Worm (Caenorhabditis elegans) whole organism, L2 larva: ENCODE measurements around the gene msp-33.
"Not testable (repeated sequence)": the region's sequence is repeated elsewhere in the genome, so short reads cannot be mapped to it uniquely, and the experiment has no call there.

Experiments used
- C34F6.9 ChIP-seq: fragments of 150-350 bp; optimal IDR thresholded peaks from 2 replicates; lab custom pipeline; 2014; ENCODE audit warnings: missing biosample characterization, missing genetic modification characterization
- F13H6.1 ChIP-seq: sonication (generic microtip); optimal IDR thresholded peaks from 2 replicates; lab custom pipeline; 2016; ENCODE audit warnings: missing genetic modification characterization, missing compliant biosample characterization
- Y55F3AM.14 ChIP-seq: fragments of 200-800 bp; sonication (Bioruptor generic); optimal IDR thresholded peaks from 2 replicates; lab custom pipeline; 2018; ENCODE audit warnings: mild to moderate bottlenecking, missing genetic modification characterization, missing compliant biosample characterization
- ZK546.5 ChIP-seq: sonication (generic microtip); optimal IDR thresholded peaks from 2 replicates; lab custom pipeline; 2017; ENCODE audit warnings: missing biosample characterization, missing genetic modification characterization
- alr-1 ChIP-seq: fragments of 150-350 bp; optimal IDR thresholded peaks from 2 replicates; lab custom pipeline; 2014; ENCODE audit warnings: missing biosample characterization, missing genetic modification characterization
- aly-2 ChIP-seq: fragments of 150-350 bp; optimal IDR thresholded peaks from 2 replicates; lab custom pipeline; 2014; ENCODE audit warnings: missing biosample characterization, missing genetic modification characterization
- ama-1 ChIP-seq: fragments of 150-350 bp; optimal IDR thresholded peaks from 2 replicates; lab custom pipeline; 2018; ENCODE audit warnings: inconsistent platforms
- blmp-1 ChIP-seq: sonication (generic microtip); optimal IDR thresholded peaks from 2 replicates; lab custom pipeline; 2017; ENCODE audit warnings: missing genetic modification characterization, mild to moderate bottlenecking, missing compliant biosample characterization, antibody characterized with exemption, moderate library complexity; ENCODE audit not compliant: insufficient read depth
- ceh-16 ChIP-seq: fragments of 150-350 bp; optimal IDR thresholded peaks from 2 replicates; lab custom pipeline; 2014; ENCODE audit warnings: missing biosample characterization, missing genetic modification characterization
- crh-2 ChIP-seq: sonication (generic microtip); optimal IDR thresholded peaks from 2 replicates; lab custom pipeline; 2017; ENCODE audit warnings: missing biosample characterization, missing genetic modification characterization
- dmd-4 ChIP-seq: sonication (generic microtip); optimal IDR thresholded peaks from 2 replicates; lab custom pipeline; 2017; ENCODE audit warnings: missing biosample characterization, missing genetic modification characterization
- elt-1 ChIP-seq: fragments of 150-350 bp; optimal IDR thresholded peaks from 2 replicates; lab custom pipeline; 2014; ENCODE audit warnings: missing biosample characterization, missing genetic modification characterization
- elt-3 ChIP-seq: sonication (generic microtip); optimal IDR thresholded peaks from 2 replicates; lab custom pipeline; 2017; ENCODE audit warnings: missing biosample characterization, missing genetic modification characterization
- fos-1 ChIP-seq: fragments of 150-350 bp; optimal IDR thresholded peaks from 2 replicates; lab custom pipeline; 2014; ENCODE audit warnings: missing biosample characterization, missing genetic modification characterization
- gmeb-1 ChIP-seq: fragments of 150-350 bp; optimal IDR thresholded peaks from 2 replicates; lab custom pipeline; 2014; ENCODE audit warnings: missing biosample characterization, missing genetic modification characterization
- lin-11 ChIP-seq: fragments of 150-350 bp; sonication (generic microtip); optimal IDR thresholded peaks from 2 replicates; lab custom pipeline; 2014; ENCODE audit warnings: missing biosample characterization, missing genetic modification characterization, inconsistent platforms, mixed read lengths
- lin-13 ChIP-seq: fragments of 150-350 bp; optimal IDR thresholded peaks from 2 replicates; lab custom pipeline; 2014; ENCODE audit warnings: missing biosample characterization, missing genetic modification reagents, missing genetic modification characterization
- lin-39 ChIP-seq: fragments of 150-350 bp; optimal IDR thresholded peaks from 2 replicates; lab custom pipeline; 2014; ENCODE audit warnings: missing biosample characterization, missing genetic modification reagents, missing genetic modification characterization
- lsy-2 ChIP-seq, 2 experiments: fragments of 150-350 bp in 1 of 2; sonication (generic microtip) in 1 of 2; optimal IDR thresholded peaks; 2 replicates each; lab custom pipeline; 2014 to 2017; ENCODE audit warnings: missing biosample characterization in 2 of 2, missing genetic modification characterization in 2 of 2
- mab-5 ChIP-seq: fragments of 150-350 bp; optimal IDR thresholded peaks from 2 replicates; lab custom pipeline; 2014; ENCODE audit warnings: missing biosample characterization, missing genetic modification characterization
- mbf-1 ChIP-seq: sonication (generic microtip); optimal IDR thresholded peaks from 2 replicates; lab custom pipeline; 2017; ENCODE audit warnings: missing biosample characterization, missing genetic modification characterization
- mdl-1 ChIP-seq, 2 experiments: fragments of 150-350 bp in 1 of 2; sonication (generic microtip) in 1 of 2; optimal IDR thresholded peaks; 2 replicates each; lab custom pipeline; 2017; ENCODE audit warnings: missing biosample characterization in 2 of 2, missing genetic modification characterization in 2 of 2
- nhr-21 ChIP-seq: fragments of 150-350 bp; optimal IDR thresholded peaks from 2 replicates; lab custom pipeline; 2014; ENCODE audit warnings: missing biosample characterization, missing genetic modification characterization
- nhr-23 ChIP-seq: fragments of 150-350 bp; optimal IDR thresholded peaks from 2 replicates; lab custom pipeline; 2014; ENCODE audit warnings: missing biosample characterization, missing genetic modification reagents, missing genetic modification characterization
- nhr-25 ChIP-seq: fragments of 150-350 bp; sonication (generic microtip); optimal IDR thresholded peaks from 3 replicates; lab custom pipeline; 2014; ENCODE audit warnings: missing biosample characterization, missing genetic modification characterization
- nhr-77 ChIP-seq: fragments of 150-350 bp; optimal IDR thresholded peaks from 2 replicates; lab custom pipeline; 2014; ENCODE audit warnings: missing biosample characterization, missing genetic modification characterization
- peb-1 ChIP-seq: fragments of 150-350 bp; optimal IDR thresholded peaks from 2 replicates; lab custom pipeline; 2014; ENCODE audit warnings: missing biosample characterization, missing genetic modification characterization
- sem-4 ChIP-seq: fragments of 150-350 bp; optimal IDR thresholded peaks from 2 replicates; lab custom pipeline; 2014; ENCODE audit warnings: missing biosample characterization, missing genetic modification reagents, missing genetic modification characterization
- sma-3 ChIP-seq: sonication (generic microtip); optimal IDR thresholded peaks from 2 replicates; lab custom pipeline; 2016; ENCODE audit warnings: missing genetic modification reagents, missing genetic modification characterization, missing compliant biosample characterization
- sma-9 ChIP-seq, 2 experiments: fragments of 150-350 bp in 1 of 2; sonication (generic microtip) in 1 of 2; optimal IDR thresholded peaks; 2 replicates each; lab custom pipeline; 2014 to 2016; ENCODE audit warnings: missing genetic modification characterization in 2 of 2, mild to moderate bottlenecking in 1 of 2, missing biosample characterization in 1 of 2, missing compliant biosample characterization in 1 of 2, missing genetic modification reagents in 1 of 2, moderate library complexity in 1 of 2
- unc-55 ChIP-seq: fragments of 150-350 bp; sonication (generic microtip); optimal IDR thresholded peaks from 3 replicates; lab custom pipeline; 2014; ENCODE audit warnings: missing biosample characterization, missing genetic modification reagents, missing genetic modification characterization
- unc-62 ChIP-seq: fragments of 150-350 bp; optimal IDR thresholded peaks from 2 replicates; lab custom pipeline; 2014; ENCODE audit warnings: missing biosample characterization, missing genetic modification reagents, missing genetic modification characterization
- zag-1 ChIP-seq: fragments of 150-350 bp; optimal IDR thresholded peaks from 2 replicates; lab custom pipeline; 2014; ENCODE audit warnings: missing biosample characterization, missing genetic modification characterization
- ztf-1 ChIP-seq: fragments of 200-800 bp; sonication (Bioruptor generic); conservative IDR thresholded peaks from 2 replicates; pipeline ENCODE4 v1.3.6; 2022; ENCODE audit warnings: missing genetic modification characterization, missing compliant biosample characterization
- ztf-11 ChIP-seq: sonication (generic microtip); optimal IDR thresholded peaks from 2 replicates; lab custom pipeline; 2017; ENCODE audit warnings: missing biosample characterization, missing genetic modification characterization
- ztf-4 ChIP-seq: fragments of 150-350 bp; optimal IDR thresholded peaks from 2 replicates; lab custom pipeline; 2014; ENCODE audit warnings: missing biosample characterization, missing genetic modification characterization

The msp-33 gene

DNA sequence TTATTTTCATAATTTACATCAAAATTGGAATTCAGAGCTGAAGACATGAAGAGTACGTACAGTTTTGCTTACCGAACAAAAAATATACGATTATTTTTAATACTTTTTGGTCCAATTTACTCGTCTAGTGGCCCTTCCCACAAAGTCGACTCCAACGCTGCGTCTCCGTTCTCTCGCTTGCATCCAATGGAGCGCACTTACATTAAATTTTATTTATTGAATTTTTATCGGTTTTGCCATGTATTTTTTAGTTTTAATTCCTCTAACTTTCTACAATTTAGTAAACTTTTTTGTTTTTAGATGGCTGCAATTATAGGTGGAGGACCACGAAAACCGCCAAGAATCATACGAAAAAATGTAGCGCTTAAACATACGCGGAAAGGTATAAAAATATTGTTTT lies 43.0 kb upstream of the msp-33 start, which contains the start of gene ZK546.5:
Gene ZK546.5 (plus strand): TSS at position 301 of the 400 bp plus-strand sequence.
- peak; percentile 34 for TF ChIP-seq C34F6.9 (tag; lab: Kevin White, UChicago)
- TF ChIP-seq unc-55 (GFP tag; lab: Kevin White, UChicago), result peak; percentile 18
- no peak for TF ChIP-seq sma-3

DNA sequence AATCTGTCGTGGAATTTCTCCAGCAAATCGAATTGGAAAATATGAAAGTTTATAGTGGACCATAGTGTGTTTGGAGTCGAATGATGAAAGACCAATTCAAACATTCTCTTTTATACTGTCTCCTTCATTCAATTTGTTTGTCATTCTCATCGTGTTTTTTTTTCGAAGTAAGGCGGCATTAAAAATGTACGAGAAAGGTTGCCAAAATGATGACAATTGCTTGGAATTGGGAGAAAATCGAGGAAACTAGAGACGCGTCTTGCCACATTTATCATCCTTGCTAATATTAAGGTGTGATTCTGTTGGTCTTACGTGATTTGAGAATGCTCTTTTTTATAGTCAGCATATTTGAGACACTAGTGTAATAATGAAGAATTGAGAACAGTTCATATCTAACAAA lies 42.5 kb upstream of the msp-33 start, which contains the start of gene gst-30:
Gene gst-30 (minus strand): TSS at position 101 of the 400 bp plus-strand sequence.
- no peak for TF ChIP-seq fos-1 (tag; lab: Kevin White, UChicago)
- TF ChIP-seq ztf-11, result no peak
- no peak for TF ChIP-seq gmeb-1
- TF ChIP-seq aly-2, result no peak
- no peak for TF ChIP-seq ZK546.5 (tag; lab: Kevin White, UChicago)
- TF ChIP-seq lin-11 (tag; lab: Kevin White, UChicago), result no peak
- no peak for TF ChIP-seq sem-4 (tag; lab: Kevin White, UChicago)
- no peak for TF ChIP-seq nhr-23 (tag; lab: Kevin White, UChicago)
- no peak for TF ChIP-seq ama-1
- no peak for TF ChIP-seq lsy-2 (tag; optimal IDR thresholded peaks at IDR 0.05; lab: Kevin White, UChicago)
- TF ChIP-seq peb-1 (tag; lab: Kevin White, UChicago), result no peak
- TF ChIP-seq, all 48 proteins: peak for 0

DNA sequence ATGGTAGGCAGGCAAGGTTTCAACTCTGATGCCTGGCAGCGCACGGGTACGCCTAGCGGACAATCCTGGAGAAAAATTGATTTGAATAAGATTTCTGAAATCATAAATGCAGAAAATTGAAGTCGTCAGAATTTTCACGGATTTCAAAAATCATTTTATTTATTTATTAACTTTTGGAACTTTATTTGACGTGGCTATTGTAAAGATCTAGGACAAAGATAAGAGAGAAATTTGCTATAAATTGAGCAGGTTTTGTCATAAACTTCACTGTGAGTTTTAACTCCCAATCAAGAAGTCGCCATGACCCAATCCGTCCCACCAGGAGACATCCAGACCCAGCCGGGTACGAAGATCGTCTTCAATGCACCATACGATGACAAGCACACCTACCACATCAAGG lies 40.2 kb upstream of the msp-33 start, which contains the start of gene msp-152:
Gene msp-152 (plus strand): TSS at position 301 of the 400 bp plus-strand sequence.
- TF ChIP-seq nhr-77; elt-3 (tag; lab: Kevin White, UChicago); alr-1 (tag; lab: Kevin White, UChicago): not testable (repeated sequence)

DNA sequence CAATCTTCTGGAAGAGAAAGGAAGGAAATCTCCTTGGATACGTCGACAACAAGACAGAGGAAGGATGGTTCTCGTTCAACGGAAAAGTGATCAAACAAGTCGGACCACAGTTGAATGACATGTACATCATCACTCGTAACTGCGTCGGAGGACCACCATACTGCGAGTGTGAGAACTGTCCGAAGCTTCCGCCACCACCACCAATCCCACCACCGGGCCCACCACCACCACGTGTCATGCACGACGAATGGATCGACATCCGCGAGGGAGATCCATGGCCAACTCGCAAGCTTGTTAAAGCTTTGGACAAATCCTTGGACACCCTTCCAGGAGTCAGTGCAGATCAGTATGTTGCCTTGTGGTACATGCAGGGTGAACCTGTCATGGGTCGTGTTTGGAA lies 38.8 kb upstream of the msp-33 start:
- no peak for TF ChIP-seq lin-13 (GFP tag; lab: Kevin White, UChicago)
- TF ChIP-seq elt-1 (tag; lab: Kevin White, UChicago), result no peak
- no peak for TF ChIP-seq sma-3
- no peak for TF ChIP-seq nhr-25 (tag; lab: Kevin White, UChicago)
- TF ChIP-seq mbf-1, result no peak
- no peak for TF ChIP-seq zag-1 (tag; lab: Kevin White, UChicago)
- no peak for TF ChIP-seq sma-9 (GFP tag; optimal IDR thresholded peaks at IDR 0.05; lab: Kevin White, UChicago)
- no peak for TF ChIP-seq sma-9 (tag; optimal IDR thresholded peaks at IDR 0.05; lab: Kevin White, UChicago)
- no peak for TF ChIP-seq crh-2 (tag; lab: Kevin White, UChicago)
- no peak for TF ChIP-seq Y55F3AM.14 (GFP tag; lab: Kevin White, UChicago)
- no peak for TF ChIP-seq nhr-77
- TF ChIP-seq dmd-4 (tag; lab: Kevin White, UChicago), result no peak
- no peak for TF ChIP-seq blmp-1 (tag; lab: Kevin White, UChicago)
- TF ChIP-seq unc-62 (GFP tag; lab: Kevin White, UChicago), result no peak
- no peak for TF ChIP-seq elt-3 (tag; lab: Kevin White, UChicago)
- no peak for TF ChIP-seq ztf-4 (tag; lab: Kevin White, UChicago)

DNA sequence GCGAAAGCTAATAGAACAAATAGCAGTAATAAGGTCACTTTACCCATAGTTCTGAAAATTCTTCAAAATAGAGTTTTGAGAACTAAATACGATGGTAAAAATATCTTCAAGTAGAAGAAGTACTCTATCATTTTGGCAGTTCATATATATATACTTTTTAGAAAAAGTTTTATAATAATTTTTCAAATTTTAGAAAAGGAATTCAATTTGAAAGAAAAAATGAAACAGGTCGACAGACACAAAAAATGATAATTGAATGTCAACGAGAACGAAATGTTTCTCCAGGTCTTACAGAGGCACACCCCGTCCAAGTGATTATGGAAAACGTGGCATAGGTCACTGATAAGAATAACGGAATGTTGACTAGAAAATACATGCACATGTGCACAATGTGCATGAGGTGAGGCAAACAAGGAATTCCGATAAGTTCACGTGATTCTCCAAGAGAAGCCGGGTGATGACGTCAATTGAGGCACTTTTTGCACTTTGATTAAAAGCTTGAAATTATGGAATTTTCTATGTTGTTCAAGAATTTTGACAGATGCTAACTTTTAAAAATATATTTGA lies 32.8 kb upstream of the msp-33 start, which contains the start of gene aagr-2:
Gene aagr-2 (minus strand): TSS at position 51 of the 567 bp plus-strand sequence.
- TF ChIP-seq lin-39 (tag; lab: Kevin White, UChicago) (no peak), crh-2 (tag; lab: Kevin White, UChicago) (peak; percentile 95), ZK546.5 (tag; lab: Kevin White, UChicago) (no peak), ceh-16 (tag; lab: Kevin White, UChicago) (no peak), fos-1 (tag; lab: Kevin White, UChicago) (peak; percentile 93), sma-3 (peak; percentile 10), nhr-21 (no peak), F13H6.1 (tag; lab: Kevin White, UChicago) (peak; percentile 62), Y55F3AM.14 (GFP tag; lab: Kevin White, UChicago) (no peak), mab-5 (no peak), ztf-1 (no peak), gmeb-1 (peak; percentile 9), sma-9 (GFP tag; optimal IDR thresholded peaks at IDR 0.05; lab: Kevin White, UChicago) (peak; percentile 93), sma-9 (tag; optimal IDR thresholded peaks at IDR 0.05; lab: Kevin White, UChicago) (no peak), mdl-1 (tag; optimal IDR thresholded peaks at IDR 0.05; lab: Kevin White, UChicago) (peak in 1 of 2 experiments; percentile 47)
